Fruit fly (Drosophila melanogaster) S2 (cell line): ENCODE measurements around the gene Lectin-galC1.
A peak's percentile ranks its signal among the peaks of the same experiment; 100 is the strongest.

Experiments
- CG8478 ChIP-seq: fragments of >200 bp; optimal IDR thresholded peaks from 2 replicates; lab custom pipeline; 2018
- CTCF ChIP-seq, 2 experiments: fragments of >200 bp; optimal IDR thresholded peaks; 2 replicates each; lab custom pipeline; 2018

The Lectin-galC1 gene

DNA sequence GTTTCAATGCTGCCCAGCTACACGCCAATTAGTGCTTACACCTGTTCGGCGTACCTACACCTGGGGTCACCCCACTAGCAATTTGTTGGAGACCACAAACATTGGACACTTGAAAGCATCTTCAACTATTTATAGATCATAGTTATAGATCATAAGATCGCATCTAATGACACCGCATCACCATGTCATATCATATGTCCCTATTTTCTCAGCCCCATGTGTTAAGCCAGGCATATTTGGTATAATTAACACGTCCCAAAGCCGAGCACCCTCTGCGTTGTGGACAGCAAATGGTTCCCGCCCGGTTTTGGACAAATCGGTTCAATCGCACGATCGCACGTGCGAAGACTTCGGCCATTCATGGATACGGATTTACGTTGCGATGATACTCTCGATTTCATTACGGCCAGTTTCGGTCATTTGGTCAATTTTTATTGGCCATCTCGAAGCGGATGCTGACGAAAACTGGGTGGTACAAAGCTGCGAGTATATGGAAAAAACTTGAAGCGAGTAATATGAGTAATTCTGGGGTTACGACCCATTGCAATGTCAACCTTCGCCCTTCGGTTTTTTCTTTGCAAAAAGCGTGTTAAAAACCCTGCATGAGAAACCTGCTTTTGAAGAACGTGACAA lies 22.5 kb downstream of the Lectin-galC1 start:
- no peak for TF ChIP-seq CTCF (optimal IDR thresholded peaks at IDR 0.05; lab: Kevin White, UChicago)
- TF ChIP-seq CG8478: no peak

dm6 chr2L:19440285-19440684 lies 23.0 kb downstream of the Lectin-galC1 start:
- TF ChIP-seq CTCF (optimal IDR thresholded peaks at IDR 0.05; lab: Kevin White, UChicago) (no peak), CG8478 (no peak)

- TF ChIP-seq CG8478: no peak
Observed at dm6 chr2L:19440732-19441131, 23.5 kb downstream of the Lectin-galC1 start.

- TF ChIP-seq CTCF (optimal IDR thresholded peaks at IDR 0.05; lab: Kevin White, UChicago) (no peak), CG8478 (no peak)
Observed at dm6 chr2L:19441339-19441738, 24.1 kb downstream of the Lectin-galC1 start.

DNA sequence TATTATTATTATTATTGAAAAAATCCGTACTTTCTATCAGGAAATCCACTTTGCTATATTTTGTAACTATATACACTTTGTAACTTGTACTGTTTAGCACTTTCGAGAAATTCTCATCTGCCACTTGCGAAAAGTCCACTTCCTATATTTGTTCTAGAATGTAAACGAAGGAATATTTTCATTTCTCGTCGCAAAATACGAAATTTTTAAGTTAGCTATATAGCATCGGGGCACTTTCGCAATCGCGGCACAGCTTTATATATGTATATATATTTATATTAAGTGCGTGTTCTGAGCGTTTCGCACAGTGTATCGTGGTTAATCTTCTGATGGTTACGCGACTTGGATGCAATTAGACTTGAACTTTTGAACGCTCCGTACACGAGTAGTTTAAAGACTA lies 24.5 kb downstream of the Lectin-galC1 start, which contains the start of gene RanGAP:
Gene RanGAP, plus strand, starts transcription at position 169 of the 400 bp plus-strand sequence.
- TF ChIP-seq CG8478: no peak
- TF ChIP-seq CTCF (optimal IDR thresholded peaks at IDR 0.05; lab: Kevin White, UChicago): no peak

- TF ChIP-seq CG8478 (no peak), CTCF (optimal IDR thresholded peaks at IDR 0.05; lab: Kevin White, UChicago) (no peak)
Observed at dm6 chr2L:19442627-19443026, 25.4 kb downstream of the Lectin-galC1 start, which contains the start of gene CG10237. Gene CG10237 (minus strand): TSS chr2L:19442727.

dm6 chr2L:19444734-19445140 lies 27.5 kb downstream of the Lectin-galC1 start, which contains the start of gene Hs2st:
Gene Hs2st (minus strand): TSS chr2L:19444750.
- TF ChIP-seq CG8478: no peak
- no peak for TF ChIP-seq CTCF (optimal IDR thresholded peaks at IDR 0.05; lab: Kevin White, UChicago)

DNA sequence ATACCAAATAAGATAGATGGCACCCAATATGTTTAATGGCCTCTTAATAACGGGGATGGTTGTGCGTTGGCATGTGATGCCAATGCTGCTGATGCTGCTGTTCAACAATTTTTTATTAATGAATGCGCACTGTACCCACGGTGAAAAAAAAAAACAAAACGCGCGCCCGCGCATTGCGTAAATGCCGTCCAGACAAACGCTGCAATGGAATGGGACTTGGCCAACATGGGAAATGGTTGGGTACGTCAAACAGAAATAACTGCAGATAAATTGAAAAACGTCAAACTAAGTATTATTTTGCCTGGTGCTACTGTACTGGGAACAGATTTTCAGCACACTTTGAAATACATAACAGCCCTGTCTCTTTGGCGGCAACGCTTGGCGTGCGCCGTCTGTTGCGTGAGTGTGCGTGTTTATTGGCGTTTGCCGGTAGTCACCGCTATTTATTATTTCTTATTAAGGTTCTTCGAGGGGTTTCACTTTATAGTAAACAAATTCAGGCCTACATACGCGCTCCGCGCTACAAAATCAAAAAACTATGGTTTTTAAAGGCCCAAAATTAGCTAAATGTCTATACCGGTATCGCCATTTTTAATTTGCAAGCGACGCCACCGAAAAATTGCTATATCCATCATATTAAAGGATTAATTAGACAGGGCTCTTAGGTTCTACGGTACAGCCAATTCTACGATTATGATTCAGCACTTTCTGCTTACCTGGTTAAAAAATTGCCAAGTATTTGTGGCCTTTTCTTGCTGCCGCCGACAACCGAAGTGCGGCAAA lies 35.5 kb downstream of the Lectin-galC1 start:
- no peak for TF ChIP-seq CTCF (optimal IDR thresholded peaks at IDR 0.05; lab: Kevin White, UChicago)
- TF ChIP-seq CG8478: no peak

dm6 chr2L:19453381-19453780 lies 36.1 kb downstream of the Lectin-galC1 start, which contains the start of gene Top2:
Gene Top2 (minus strand): TSS chr2L:19453490.
- no peak for TF ChIP-seq CG8478
- TF ChIP-seq CTCF (optimal IDR thresholded peaks at IDR 0.05; lab: Kevin White, UChicago): peak; percentile 72 to 74

dm6 chr2L:19454070-19454751 lies 37.0 kb downstream of the Lectin-galC1 start, which contains the start of gene CG10026:
Gene CG10026 (plus strand): TSS chr2L:19454256.
- no peak for TF ChIP-seq CTCF (optimal IDR thresholded peaks at IDR 0.05; lab: Kevin White, UChicago)
- no peak for TF ChIP-seq CG8478

- TF ChIP-seq CTCF (optimal IDR thresholded peaks at IDR 0.05; lab: Kevin White, UChicago) (no peak), CG8478 (no peak)
Observed at dm6 chr2L:19455209-19455608, 38.0 kb downstream of the Lectin-galC1 start.

dm6 chr2L:19455723-19456122 lies 38.5 kb downstream of the Lectin-galC1 start:
- TF ChIP-seq CG8478 (no peak), CTCF (optimal IDR thresholded peaks at IDR 0.05; lab: Kevin White, UChicago) (no peak)

DNA sequence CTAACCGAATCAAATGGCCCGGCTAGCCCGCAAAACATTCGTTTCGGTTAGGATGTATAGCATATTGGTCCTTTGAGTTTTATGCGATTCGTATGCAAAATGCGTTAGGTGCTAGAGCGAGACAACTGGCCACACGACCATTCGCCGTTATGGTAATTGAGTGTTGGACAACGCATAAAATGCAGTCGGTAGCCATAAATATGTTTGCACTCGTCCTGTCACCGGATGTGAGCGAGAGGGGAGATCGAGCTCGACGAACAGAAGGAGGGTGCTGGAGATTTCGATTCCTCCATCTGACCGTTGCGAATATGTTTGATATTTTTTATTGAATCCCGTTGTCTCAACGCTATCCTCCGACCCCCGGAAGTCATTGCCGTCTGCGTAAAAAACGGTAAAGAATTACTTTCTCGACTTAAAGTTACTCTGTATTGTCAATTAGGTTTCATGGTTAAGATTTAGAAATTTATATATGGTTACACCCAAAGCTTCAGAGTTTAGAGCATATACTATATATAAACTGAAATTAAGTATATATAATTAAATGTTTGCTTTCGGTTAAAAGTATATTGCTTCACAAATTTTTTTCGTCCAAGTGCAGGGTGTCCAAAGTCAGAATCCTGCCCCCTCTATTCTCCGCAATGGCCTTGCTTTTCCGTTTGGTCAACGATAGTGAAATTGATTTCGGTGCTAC lies 40.8 kb downstream of the Lectin-galC1 start:
- TF ChIP-seq CTCF (optimal IDR thresholded peaks at IDR 0.05; lab: Kevin White, UChicago) (no peak), CG8478 (no peak)

DNA sequence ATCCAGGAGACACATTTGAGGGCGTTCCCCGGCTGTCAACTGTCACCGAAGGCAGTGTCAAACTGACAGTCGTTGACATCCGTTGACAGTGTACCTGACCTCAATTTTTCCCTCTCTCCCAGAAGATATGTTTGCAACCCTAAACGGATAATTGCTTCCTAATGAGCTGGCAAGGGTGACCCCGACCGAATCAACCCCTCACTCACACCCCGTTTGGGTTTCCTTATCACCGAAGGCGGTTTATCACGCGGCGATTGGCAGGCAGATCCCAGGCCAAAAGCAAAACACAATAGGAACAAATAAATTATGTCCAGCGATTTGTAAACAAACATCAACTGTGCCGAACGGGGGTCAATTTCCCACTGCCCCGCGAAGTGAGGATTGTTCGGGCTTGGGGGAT lies 42.2 kb downstream of the Lectin-galC1 start:
- TF ChIP-seq CTCF (optimal IDR thresholded peaks at IDR 0.05; lab: Kevin White, UChicago) (no peak), CG8478 (no peak)

DNA sequence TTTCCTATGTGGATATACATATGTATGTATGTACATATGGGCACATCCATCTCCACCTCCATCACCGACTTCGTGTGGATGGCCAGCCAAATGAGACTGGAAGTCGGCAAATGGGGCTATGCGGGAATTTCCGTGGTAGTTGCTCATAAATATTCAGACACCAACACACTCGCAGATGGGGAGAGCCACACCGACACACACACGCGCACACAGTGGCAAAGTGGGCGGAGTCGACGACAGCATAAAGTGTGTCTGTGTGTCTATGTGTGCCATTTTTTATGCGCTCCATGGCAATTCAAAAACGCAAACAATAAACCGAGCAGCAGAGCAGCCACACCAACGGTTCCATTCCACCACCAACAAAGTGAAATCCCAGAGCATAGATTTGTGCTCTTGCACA lies 45.7 kb downstream of the Lectin-galC1 start:
- TF ChIP-seq CG8478 (no peak), CTCF (optimal IDR thresholded peaks at IDR 0.05; lab: Kevin White, UChicago) (no peak)
